Fruit fly (Drosophila melanogaster) whole organism, wandering third instar larva: ENCODE results near the gene CG43850.
A peak's percentile ranks its signal among the peaks of the same experiment; 100 is the strongest.

ENCODE experiments used
- Abd-B ChIP-seq: fragments of >200 bp; optimal IDR thresholded peaks from 2 replicates; lab custom pipeline; 2017; ENCODE audit warnings: missing biosample characterization, missing genetic modification characterization
- CG32264 ChIP-seq: fragments of 200-800 bp; sonication (Bioruptor generic); optimal IDR thresholded peaks from 2 replicates; lab custom pipeline; 2016; ENCODE audit warnings: missing biosample characterization, missing genetic modification characterization
- CG9705 ChIP-seq: fragments of 200-800 bp; sonication (Bioruptor generic); optimal IDR thresholded peaks from 2 replicates; lab custom pipeline; 2018; ENCODE audit warnings: missing biosample characterization, mild to moderate bottlenecking, missing genetic modification characterization
- CrebA ChIP-seq: fragments of 200-800 bp; sonication (Bioruptor generic); optimal IDR thresholded peaks from 2 replicates; lab custom pipeline; 2016; ENCODE audit warnings: missing biosample characterization, mild to moderate bottlenecking, missing genetic modification characterization, borderline replicate concordance
- Dfd ChIP-seq: fragments of >200 bp; optimal IDR thresholded peaks from 2 replicates; lab custom pipeline; 2017; ENCODE audit warnings: missing biosample characterization, missing genetic modification characterization
- Dif ChIP-seq: fragments of 200-275, 200-300 bp; sonication (Bioruptor generic); optimal IDR thresholded peaks from 2 replicates; lab custom pipeline; 2018; ENCODE audit warnings: missing biosample characterization, missing genetic modification characterization; ENCODE audit not compliant: partially characterized antibody
- GATAd ChIP-seq: sonication (Bioruptor generic); optimal IDR thresholded peaks from 2 replicates; lab custom pipeline; 2016; ENCODE audit warnings: missing biosample characterization, missing genetic modification characterization
- HLH106 ChIP-seq: fragments of 200-800 bp; optimal IDR thresholded peaks from 3 replicates; lab custom pipeline; 2019; ENCODE audit warnings: missing biosample characterization, mild to moderate bottlenecking, missing genetic modification characterization, moderate library complexity
- Hnf4 ChIP-seq: fragments of 200-800 bp; sonication (Bioruptor generic); optimal IDR thresholded peaks from 2 replicates; lab custom pipeline; 2016; ENCODE audit warnings: missing biosample characterization, mild to moderate bottlenecking, missing genetic modification characterization
- Hr78 ChIP-seq: fragments of >200 bp; optimal IDR thresholded peaks from 2 replicates; lab custom pipeline; 2017; ENCODE audit warnings: missing biosample characterization, missing genetic modification characterization
- Hr83 ChIP-seq: fragments of 200-300 bp; sonication (Bioruptor generic); optimal IDR thresholded peaks from 2 replicates; lab custom pipeline; 2016; ENCODE audit warnings: missing biosample characterization, mild to moderate bottlenecking, missing genetic modification characterization, moderate library complexity; ENCODE audit not compliant: poor library complexity, severe bottlenecking
- Jra ChIP-seq: sonication (Bioruptor generic); optimal IDR thresholded peaks from 2 replicates; lab custom pipeline; 2016; ENCODE audit warnings: missing biosample characterization, missing genetic modification characterization
- Mio ChIP-seq: sonication (Bioruptor generic); optimal IDR thresholded peaks from 2 replicates; lab custom pipeline; 2016; ENCODE audit warnings: missing biosample characterization, missing genetic modification characterization
- Myc ChIP-seq: fragments of >200 bp; optimal IDR thresholded peaks from 2 replicates; lab custom pipeline; 2017
- N ChIP-seq: fragments of >200 bp; optimal IDR thresholded peaks from 2 replicates; lab custom pipeline; 2018; ENCODE audit warnings: missing biosample characterization, missing external identifiers, missing genetic modification characterization
- OdsH ChIP-seq: fragments of 200-800 bp; sonication (Bioruptor generic); optimal IDR thresholded peaks from 2 replicates; lab custom pipeline; 2016; ENCODE audit warnings: missing biosample characterization, mild to moderate bottlenecking, missing genetic modification characterization
- Rel ChIP-seq, 2 experiments: fragments of 200-800 bp; sonication (Bioruptor generic) in 1 of 2; optimal IDR thresholded peaks; 2 replicates in 1 of 2; 3 replicates in 1 of 2; lab custom pipeline; 2016 to 2019; ENCODE audit warnings: mild to moderate bottlenecking in 2 of 2, missing biosample characterization in 2 of 2, missing genetic modification characterization in 2 of 2, moderate library complexity in 1 of 2
- Sp1 ChIP-seq: fragments of 200-800 bp; sonication (Bioruptor generic); optimal IDR thresholded peaks from 3 replicates; lab custom pipeline; 2019; ENCODE audit warnings: missing biosample characterization, mild to moderate bottlenecking, missing genetic modification characterization, moderate library complexity
- Vsx2 ChIP-seq: fragments of 200-300, 225-300 bp; sonication (Bioruptor generic); optimal IDR thresholded peaks from 2 replicates; lab custom pipeline; 2018; ENCODE audit warnings: missing biosample characterization, missing genetic modification characterization; ENCODE audit not compliant: partially characterized antibody
- br ChIP-seq: fragments of 200-800 bp; sonication (Bioruptor generic); optimal IDR thresholded peaks from 2 replicates; lab custom pipeline; 2016; ENCODE audit warnings: missing biosample characterization, missing genetic modification characterization
- brk ChIP-seq: fragments of 200-800 bp; sonication (Bioruptor generic); optimal IDR thresholded peaks from 2 replicates; lab custom pipeline; 2016; ENCODE audit warnings: missing biosample characterization, mild to moderate bottlenecking, missing genetic modification characterization
- dl ChIP-seq, 2 experiments: fragments of 175-275, 200-275 bp in 1 of 2; fragments of 200-275 bp in 1 of 2; sonication (Bioruptor generic); optimal IDR thresholded peaks; lab custom pipeline; 2018; ENCODE audit warnings: mild to moderate bottlenecking in 2 of 2, missing biosample characterization in 2 of 2, missing genetic modification characterization in 2 of 2, moderate library complexity in 2 of 2; ENCODE audit not compliant: partially characterized antibody in 2 of 2, insufficient read depth in 1 of 2
- dmrt93B ChIP-seq: fragments of 200-800 bp; sonication (Bioruptor generic); optimal IDR thresholded peaks from 2 replicates; lab custom pipeline; 2018; ENCODE audit warnings: missing biosample characterization, mild to moderate bottlenecking, missing genetic modification characterization
- dsf ChIP-seq: sonication (Bioruptor generic); optimal IDR thresholded peaks from 2 replicates; lab custom pipeline; 2016; ENCODE audit warnings: missing biosample characterization, missing genetic modification characterization, borderline replicate concordance
- ey ChIP-seq: fragments of 200-800 bp; sonication (Bioruptor generic); optimal IDR thresholded peaks from 2 replicates; lab custom pipeline; 2016; ENCODE audit warnings: missing biosample characterization, missing genetic modification characterization
- foxo ChIP-seq, 2 experiments: fragments of 200-800 bp; sonication (Bioruptor generic); optimal IDR thresholded peaks; 2 replicates in 1 of 2; 3 replicates in 1 of 2; lab custom pipeline; 2016 to 2017; ENCODE audit warnings: missing biosample characterization in 2 of 2, missing genetic modification characterization in 2 of 2
- fru ChIP-seq: fragments of 200-800 bp; sonication (Bioruptor generic); optimal IDR thresholded peaks from 3 replicates; lab custom pipeline; 2016; ENCODE audit warnings: missing biosample characterization, mild to moderate bottlenecking, missing genetic modification characterization
- h ChIP-seq: fragments of 200-800 bp; sonication (Bioruptor generic); optimal IDR thresholded peaks from 3 replicates; lab custom pipeline; 2016; ENCODE audit warnings: missing biosample characterization, mild to moderate bottlenecking, missing genetic modification characterization
- jim ChIP-seq: fragments of 175-275, 200-325 bp; sonication (Bioruptor generic); optimal IDR thresholded peaks from 2 replicates; lab custom pipeline; 2016; ENCODE audit warnings: missing biosample characterization, mild to moderate bottlenecking, missing genetic modification characterization
- lola ChIP-seq: fragments of >200 bp; optimal IDR thresholded peaks from 2 replicates; lab custom pipeline; 2017; ENCODE audit warnings: missing biosample characterization, missing genetic modification characterization
- pan ChIP-seq: fragments of >200 bp; optimal IDR thresholded peaks from 2 replicates; lab custom pipeline; 2017
- psq ChIP-seq: fragments of 200-800 bp; sonication (Bioruptor generic); optimal IDR thresholded peaks from 3 replicates; lab custom pipeline; 2017; ENCODE audit warnings: missing biosample characterization, mild to moderate bottlenecking, missing genetic modification characterization, moderate library complexity
- rgr ChIP-seq: fragments of 200-800 bp; sonication (Bioruptor generic); optimal IDR thresholded peaks from 3 replicates; lab custom pipeline; 2016; ENCODE audit warnings: missing biosample characterization, mild to moderate bottlenecking, missing genetic modification characterization
- sage ChIP-seq: fragments of 200-800 bp; sonication (Bioruptor generic); optimal IDR thresholded peaks from 2 replicates; lab custom pipeline; 2016; ENCODE audit warnings: missing biosample characterization, mild to moderate bottlenecking, missing genetic modification characterization
- sv ChIP-seq: fragments of 200-800 bp; sonication (Bioruptor generic); optimal IDR thresholded peaks from 3 replicates; lab custom pipeline; 2016; ENCODE audit warnings: missing biosample characterization, missing genetic modification characterization
- tai ChIP-seq: sonication (Bioruptor generic); optimal IDR thresholded peaks from 2 replicates; lab custom pipeline; 2016; ENCODE audit warnings: missing biosample characterization, missing genetic modification characterization
- usp ChIP-seq: fragments of >200 bp; optimal IDR thresholded peaks from 2 replicates; lab custom pipeline; 2017; ENCODE audit warnings: missing biosample characterization, missing genetic modification characterization
- woc ChIP-seq: sonication (Bioruptor generic); optimal IDR thresholded peaks from 2 replicates; lab custom pipeline; 2016; ENCODE audit warnings: missing biosample characterization, mild to moderate bottlenecking, missing genetic modification characterization

Gene CG43850

DNA sequence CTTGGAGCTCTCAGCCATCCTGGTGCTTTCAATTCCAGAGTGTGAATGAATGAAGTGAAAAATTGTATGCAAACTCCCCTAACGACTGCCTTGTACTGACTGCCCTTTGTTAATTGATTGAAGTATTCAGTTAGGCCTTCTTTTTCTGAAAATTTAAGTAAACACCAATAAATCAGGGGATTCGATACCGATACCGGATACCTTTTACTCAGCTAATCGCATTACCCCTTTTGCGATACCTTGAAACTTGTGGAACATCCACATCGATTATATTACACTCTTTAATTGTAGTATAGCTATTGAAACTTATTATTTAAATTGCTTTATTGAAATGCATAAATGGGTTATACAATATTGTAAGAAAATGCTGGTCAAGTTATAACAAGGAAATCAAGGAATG is 19.1 kb upstream of the CG43850 start, which contains the start of gene CG16957:
Gene CG16957, minus strand, starts transcription at position 101 of the 400 bp plus-strand sequence.
- TF ChIP-seq Jra (GFP tag; lab: Kevin White, UChicago) (no peak), Myc (no peak), Mio (GFP tag; lab: Kevin White, UChicago) (no peak), jim (GFP tag; lab: Kevin White, UChicago) (no peak), GATAd (GFP tag; lab: Kevin White, UChicago) (no peak), Abd-B (GFP tag; lab: Kevin White, UChicago) (no peak), sage (GFP tag; lab: Kevin White, UChicago) (no peak), dl (GFP tag; optimal IDR thresholded peaks at IDR 0.05; lab: Kevin White, UChicago; ENCODE audit: insufficient read depth in 1 of 2, partially characterized antibody in 2 of 2) (no peak), pan (no peak)
- TF ChIP-seq, all 38 proteins: peak for 0

dm6 chr2L:13397393-13397792 is 17.8 kb upstream of the CG43850 start:
- TF ChIP-seq Myc: no peak
- no peak for TF ChIP-seq Sp1 (GFP tag; lab: Kevin White, UChicago)
- no peak for TF ChIP-seq Vsx2
- no peak for TF ChIP-seq CG9705 (GFP tag; lab: Kevin White, UChicago)
- TF ChIP-seq brk (GFP tag; lab: Kevin White, UChicago): no peak
- TF ChIP-seq dmrt93B (GFP tag; lab: Kevin White, UChicago): no peak
- no peak for TF ChIP-seq dsf (GFP tag; lab: Kevin White, UChicago)
- TF ChIP-seq Rel (GFP tag; optimal IDR thresholded peaks at IDR 0.05; lab: Kevin White, UChicago): no peak
- TF ChIP-seq Rel (tag; optimal IDR thresholded peaks at IDR 0.05; lab: Kevin White, UChicago): no peak
- TF ChIP-seq Dfd (GFP tag; lab: Kevin White, UChicago): no peak
- TF ChIP-seq pan: no peak
- no peak for TF ChIP-seq Hr83 (GFP tag; lab: Kevin White, UChicago)
- no peak for TF ChIP-seq psq (GFP tag; lab: Kevin White, UChicago)
- no peak for TF ChIP-seq Jra (GFP tag; lab: Kevin White, UChicago)
- TF ChIP-seq rgr: no peak
- no peak for TF ChIP-seq h (GFP tag; lab: Kevin White, UChicago)
- no peak for TF ChIP-seq Hnf4 (GFP tag; lab: Kevin White, UChicago)
- no peak for TF ChIP-seq lola (GFP tag; lab: Kevin White, UChicago)

- TF ChIP-seq tai (GFP tag; lab: Kevin White, UChicago): no peak
- no peak for TF ChIP-seq Dfd (GFP tag; lab: Kevin White, UChicago)
- no peak for TF ChIP-seq sv (GFP tag; lab: Kevin White, UChicago)
- TF ChIP-seq pan: no peak
- no peak for TF ChIP-seq Vsx2
- peak; percentile 21 for TF ChIP-seq Myc
- TF ChIP-seq br (GFP tag; lab: Kevin White, UChicago): no peak
- TF ChIP-seq woc (GFP tag; lab: Kevin White, UChicago): no peak
- TF ChIP-seq Mio (GFP tag; lab: Kevin White, UChicago): no peak
- no peak for TF ChIP-seq brk (GFP tag; lab: Kevin White, UChicago)
- TF ChIP-seq N (GFP tag; lab: Kevin White, UChicago): no peak
- TF ChIP-seq GATAd (GFP tag; lab: Kevin White, UChicago): no peak
- peak in 1 of 2 experiments; percentile 0 for TF ChIP-seq foxo (GFP tag; optimal IDR thresholded peaks at IDR 0.05; lab: Kevin White, UChicago)
- TF ChIP-seq rgr: peak; percentile 38
- no peak for TF ChIP-seq lola (GFP tag; lab: Kevin White, UChicago)
- TF ChIP-seq h (GFP tag; lab: Kevin White, UChicago): peak; percentile 21
- peak; percentile 48 for TF ChIP-seq sage (GFP tag; lab: Kevin White, UChicago)
- peak; percentile 31 for TF ChIP-seq dmrt93B (GFP tag; lab: Kevin White, UChicago)
- peak; percentile 20 for TF ChIP-seq HLH106 (tag; lab: Kevin White, UChicago)
- TF ChIP-seq Jra (GFP tag; lab: Kevin White, UChicago): no peak
- TF ChIP-seq usp (GFP tag; lab: Kevin White, UChicago): no peak
- no peak for TF ChIP-seq Hr83 (GFP tag; lab: Kevin White, UChicago)
- TF ChIP-seq Sp1 (GFP tag; lab: Kevin White, UChicago): peak; percentile 62
- no peak for TF ChIP-seq dl (GFP tag; optimal IDR thresholded peaks at IDR 0.05; lab: Kevin White, UChicago; ENCODE audit: insufficient read depth in 1 of 2, partially characterized antibody in 2 of 2)
- no peak for TF ChIP-seq OdsH
- TF ChIP-seq CG32264 (GFP tag; lab: Kevin White, UChicago): no peak
- no peak for TF ChIP-seq Abd-B (GFP tag; lab: Kevin White, UChicago)
- TF ChIP-seq CG9705 (GFP tag; lab: Kevin White, UChicago): peak; percentile 42
- no peak for TF ChIP-seq fru (GFP tag; lab: Kevin White, UChicago)
- no peak for TF ChIP-seq jim (GFP tag; lab: Kevin White, UChicago)
- TF ChIP-seq ey (GFP tag; lab: Kevin White, UChicago): no peak
- TF ChIP-seq Hr78 (GFP tag; lab: Kevin White, UChicago): no peak
- TF ChIP-seq psq (GFP tag; lab: Kevin White, UChicago): no peak
- TF ChIP-seq Hnf4 (GFP tag; lab: Kevin White, UChicago): no peak
- TF ChIP-seq CrebA (GFP tag; lab: Kevin White, UChicago): no peak
- no peak for TF ChIP-seq Dif (GFP tag; lab: Kevin White, UChicago)
- no peak for TF ChIP-seq dsf (GFP tag; lab: Kevin White, UChicago)
Observed at dm6 chr2L:13398614-13399161, 16.5 kb upstream of the CG43850 start, which contains the start of the genes CG10859 and CG7110. Gene CG10859, minus strand, starts transcription at chr2L:13398664. Gene CG7110, plus strand, starts transcription at chr2L:13398991.
